Fruit fly (Drosophila melanogaster) whole organism, embryonic: ENCODE data around the gene Nsun5.

Experiments
- Asciz ChIP-seq: fragments of 200-800 bp; sonication (Bioruptor generic); optimal IDR thresholded peaks from 2 replicates; lab custom pipeline; 2017; ENCODE audit warnings: missing biosample characterization, mild to moderate bottlenecking, missing genetic modification characterization, missing genetic modification reagents
- Atf-2 ChIP-seq: fragments of 200-800 bp; sonication (Bioruptor generic); optimal IDR thresholded peaks from 2 replicates; lab custom pipeline; 2016; ENCODE audit warnings: missing biosample characterization, missing genetic modification characterization
- Awh ChIP-seq: fragments of 200-800 bp; sonication (Bioruptor generic); IDR thresholded peaks from 2 replicates; pipeline ENCODE4, ENCODE4 v1.3.6; 2022; ENCODE audit warnings: missing biosample characterization, missing genetic modification characterization
- Blimp-1 ChIP-seq: fragments of 200-800 bp; sonication (Bioruptor generic); optimal IDR thresholded peaks from 3 replicates; lab custom pipeline; 2018; ENCODE audit warnings: missing biosample characterization, missing genetic modification characterization, mild to moderate bottlenecking, moderate library complexity, missing genetic modification reagents
- CG10431 ChIP-seq: fragments of 200-800 bp; sonication (Bioruptor generic); optimal IDR thresholded peaks from 3 replicates; lab custom pipeline; 2018; ENCODE audit warnings: missing biosample characterization, mild to moderate bottlenecking, missing genetic modification characterization
- CG11504 ChIP-seq: fragments of 200-800 bp; sonication (Bioruptor generic); optimal IDR thresholded peaks from 3 replicates; lab custom pipeline; 2019; ENCODE audit warnings: missing biosample characterization, mild to moderate bottlenecking, missing genetic modification characterization, moderate library complexity
- CG11696 ChIP-seq: fragments of 200-800 bp; sonication (Bioruptor generic); IDR thresholded peaks from 2 replicates; pipeline ENCODE4 v1.3.6; 2022; ENCODE audit warnings: missing biosample characterization, missing genetic modification characterization
- CG11723 ChIP-seq: fragments of 200-800 bp; sonication (Bioruptor generic); optimal IDR thresholded peaks from 2 replicates; lab custom pipeline; 2017; ENCODE audit warnings: missing biosample characterization, mild to moderate bottlenecking, missing genetic modification characterization
- CG1233 ChIP-seq: fragments of 200-800 bp; sonication (Bioruptor generic); optimal IDR thresholded peaks from 4 replicates; lab custom pipeline; 2018; ENCODE audit warnings: missing biosample characterization, mild to moderate bottlenecking, missing genetic modification characterization
- CG12391 ChIP-seq: fragments of 200-800 bp; sonication (Bioruptor generic); optimal IDR thresholded peaks from 3 replicates; lab custom pipeline; 2018; ENCODE audit warnings: missing biosample characterization, mild to moderate bottlenecking, missing genetic modification characterization, moderate library complexity
- CG12744 ChIP-seq: fragments of 200-800 bp; sonication (Bioruptor generic); optimal IDR thresholded peaks from 2 replicates; lab custom pipeline; 2016; ENCODE audit warnings: missing biosample characterization, missing genetic modification characterization
- CG13296 ChIP-seq: fragments of 200-800 bp; sonication (Bioruptor generic); optimal IDR thresholded peaks from 3 replicates; lab custom pipeline; 2018; ENCODE audit warnings: missing biosample characterization, mild to moderate bottlenecking, missing genetic modification characterization
- CG13424 ChIP-seq: fragments of 200-800 bp; sonication (Bioruptor generic); optimal IDR thresholded peaks from 2 replicates; lab custom pipeline; 2019; ENCODE audit warnings: missing biosample characterization, mild to moderate bottlenecking, missing genetic modification characterization, moderate library complexity
- CG14441 ChIP-seq: fragments of 200-800 bp; sonication (Bioruptor generic); IDR thresholded peaks from 2 replicates; pipeline ENCODE4 v1.3.6; 2022; ENCODE audit warnings: missing biosample characterization, missing genetic modification characterization
- CG17359 ChIP-seq: fragments of 200-800 bp; sonication (Bioruptor generic); optimal IDR thresholded peaks from 3 replicates; lab custom pipeline; 2018; ENCODE audit warnings: missing biosample characterization, mild to moderate bottlenecking, missing genetic modification characterization, moderate library complexity
- CG2129 ChIP-seq: fragments of 200-800 bp; sonication (Bioruptor generic); IDR thresholded peaks from 2 replicates; pipeline ENCODE4 v1.3.6; 2022; ENCODE audit warnings: missing biosample characterization, missing genetic modification characterization; ENCODE audit not compliant: partially characterized antibody
- CG2875 ChIP-seq: fragments of 200-800 bp; sonication (Bioruptor generic); optimal IDR thresholded peaks from 2 replicates; lab custom pipeline; 2017; ENCODE audit warnings: missing biosample characterization, mild to moderate bottlenecking, missing genetic modification characterization, missing genetic modification reagents
- CG30403 ChIP-seq: fragments of 200-800 bp; sonication (Bioruptor generic); optimal IDR thresholded peaks from 3 replicates; lab custom pipeline; 2016; ENCODE audit warnings: missing biosample characterization, missing genetic modification characterization
- CG7839 ChIP-seq: fragments of 200-800 bp; sonication (Bioruptor generic); optimal IDR thresholded peaks from 3 replicates; lab custom pipeline; 2018; ENCODE audit warnings: missing biosample characterization, mild to moderate bottlenecking, missing genetic modification characterization, moderate library complexity
- CG8290 ChIP-seq, 3 experiments: fragments of 200-800 bp; sonication (Bioruptor generic); optimal IDR thresholded peaks; 2 replicates each; lab custom pipeline; 2016 to 2019; ENCODE audit warnings: missing biosample characterization in 3 of 3, missing genetic modification characterization in 3 of 3, mild to moderate bottlenecking in 2 of 3, moderate library complexity in 1 of 3
- CG9817 ChIP-seq: fragments of 200-800 bp; sonication (Bioruptor generic); optimal IDR thresholded peaks from 2 replicates; lab custom pipeline; 2018; ENCODE audit warnings: missing biosample characterization, mild to moderate bottlenecking, missing genetic modification characterization, moderate library complexity
- CTCF ChIP-seq: fragments of 200-800 bp; sonication (Bioruptor generic); optimal IDR thresholded peaks from 2 replicates; lab custom pipeline; 2017; ENCODE audit warnings: missing biosample characterization, mild to moderate bottlenecking, missing genetic modification characterization, moderate library complexity
- CoRest ChIP-seq: fragments of 200-800 bp; sonication (Bioruptor generic); optimal IDR thresholded peaks from 3 replicates; lab custom pipeline; 2018; ENCODE audit warnings: missing biosample characterization, mild to moderate bottlenecking, missing genetic modification characterization, moderate library complexity
- Doc2 ChIP-seq: fragments of 200-800 bp; sonication (Bioruptor generic); IDR thresholded peaks from 2 replicates; pipeline ENCODE4 v1.3.6; 2022; ENCODE audit warnings: missing biosample characterization, missing genetic modification characterization
- Drgx ChIP-seq: fragments of 200-800 bp; sonication (Bioruptor generic); IDR thresholded peaks from 2 replicates; pipeline ENCODE4 v1.3.6; 2022; ENCODE audit warnings: missing biosample characterization, missing genetic modification characterization
- Ets97D ChIP-seq: fragments of 200-800 bp; sonication (Bioruptor generic); optimal IDR thresholded peaks from 3 replicates; lab custom pipeline; 2016; ENCODE audit warnings: missing biosample characterization, missing genetic modification characterization
- Hey ChIP-seq: fragments of 200-800 bp; sonication (Bioruptor generic); optimal IDR thresholded peaks from 3 replicates; lab custom pipeline; 2018; ENCODE audit warnings: missing biosample characterization, mild to moderate bottlenecking, missing genetic modification characterization
- Mad ChIP-seq: fragments of 200-800 bp; sonication (Bioruptor generic); optimal IDR thresholded peaks from 2 replicates; lab custom pipeline; 2016; ENCODE audit warnings: missing biosample characterization, missing genetic modification characterization
- NC2α ChIP-seq: fragments of 200-800 bp; sonication (Bioruptor generic); optimal IDR thresholded peaks from 2 replicates; lab custom pipeline; 2016; ENCODE audit warnings: missing biosample characterization, missing genetic modification characterization
- NFAT ChIP-seq: fragments of 200-800 bp; sonication (Bioruptor generic); IDR thresholded peaks from 2 replicates; pipeline ENCODE4 v1.3.6; 2022; ENCODE audit warnings: missing biosample characterization, missing genetic modification characterization
- NK7.1 ChIP-seq: fragments of 200-800 bp; sonication (Bioruptor generic); optimal IDR thresholded peaks from 3 replicates; lab custom pipeline; 2016; ENCODE audit warnings: missing biosample characterization, missing genetic modification characterization
- Optix ChIP-seq: fragments of 200-800 bp; sonication (Bioruptor generic); IDR thresholded peaks from 3 replicates; pipeline ENCODE4 v1.3.6; 2022; ENCODE audit warnings: missing biosample characterization, missing genetic modification characterization
- Sox102F ChIP-seq: fragments of 200-800 bp; sonication (Bioruptor generic); optimal IDR thresholded peaks from 2 replicates; lab custom pipeline; 2018; ENCODE audit warnings: missing biosample characterization, mild to moderate bottlenecking, missing genetic modification characterization, moderate library complexity
- Ssrp ChIP-seq: fragments of 200-800 bp; sonication (Bioruptor generic); optimal IDR thresholded peaks from 2 replicates; lab custom pipeline; 2018; ENCODE audit warnings: missing biosample characterization, mild to moderate bottlenecking, missing genetic modification characterization, moderate library complexity
- Tbp ChIP-seq: fragments of >200 bp; optimal IDR thresholded peaks from 2 replicates; lab custom pipeline; 2018; ENCODE audit warnings: missing biosample characterization, missing genetic modification characterization
- bcd ChIP-seq: fragments of 200-800 bp; sonication (Bioruptor generic); optimal IDR thresholded peaks from 2 replicates; lab custom pipeline; 2017; ENCODE audit warnings: missing biosample characterization, mild to moderate bottlenecking, missing genetic modification characterization
- disco-r ChIP-seq: fragments of 200-800 bp; sonication (Bioruptor generic); optimal IDR thresholded peaks from 2 replicates; lab custom pipeline; 2016; ENCODE audit warnings: missing biosample characterization, missing genetic modification characterization
- eve ChIP-seq, 2 experiments: fragments of >200 bp; optimal IDR thresholded peaks; 2 replicates each; lab custom pipeline; 2017; ENCODE audit warnings: missing biosample characterization in 2 of 2, missing genetic modification characterization in 2 of 2
- gsb ChIP-seq: fragments of 200-800 bp; sonication (Bioruptor generic); IDR thresholded peaks from 2 replicates; pipeline ENCODE4 v1.3.6; 2022; ENCODE audit warnings: missing biosample characterization, missing genetic modification characterization
- hkb ChIP-seq, 2 experiments: fragments of 200-800 bp in 1 of 2; fragments of >200 bp in 1 of 2; sonication (Bioruptor generic) in 1 of 2; IDR thresholded peaks in 1 of 2; optimal IDR thresholded peaks in 1 of 2; 2 replicates each; pipeline versions ENCODE4 v1.3.6 to Lab custom; 2017 to 2022; ENCODE audit warnings: missing biosample characterization in 1 of 2, missing genetic modification characterization in 1 of 2
- lab ChIP-seq: fragments of 200-800 bp; sonication (Bioruptor generic); optimal IDR thresholded peaks from 3 replicates; lab custom pipeline; 2017; ENCODE audit warnings: missing biosample characterization, missing genetic modification characterization, mild to moderate bottlenecking, moderate library complexity, missing genetic modification reagents
- nmo ChIP-seq: fragments of 200-800 bp; sonication (Bioruptor generic); optimal IDR thresholded peaks from 2 replicates; lab custom pipeline; 2018; ENCODE audit warnings: missing biosample characterization, mild to moderate bottlenecking, missing genetic modification characterization, moderate library complexity
- nom ChIP-seq: fragments of 200-800 bp; sonication (Bioruptor generic); optimal IDR thresholded peaks from 2 replicates; lab custom pipeline; 2017; ENCODE audit warnings: missing biosample characterization, missing genetic modification characterization, mild to moderate bottlenecking, moderate library complexity, missing genetic modification reagents
- oc ChIP-seq: fragments of 200-800 bp; sonication (Bioruptor generic); optimal IDR thresholded peaks from 2 replicates; lab custom pipeline; 2018; ENCODE audit warnings: missing biosample characterization, mild to moderate bottlenecking, missing genetic modification characterization, moderate library complexity
- phol ChIP-seq: fragments of 200-800 bp; sonication (Bioruptor generic); optimal IDR thresholded peaks from 3 replicates; lab custom pipeline; 2018; ENCODE audit warnings: missing biosample characterization, mild to moderate bottlenecking, missing genetic modification characterization, moderate library complexity
- psq ChIP-seq: fragments of 200-800 bp; sonication (Bioruptor generic); optimal IDR thresholded peaks from 2 replicates; lab custom pipeline; 2017; ENCODE audit warnings: missing biosample characterization, missing genetic modification characterization
- sens ChIP-seq: fragments of 200-800 bp; sonication (Bioruptor generic); peaks from one replicate; lab custom pipeline; 2016; ENCODE audit warnings: missing biosample characterization, missing genetic modification characterization
- sisA ChIP-seq: fragments of 200-800 bp; sonication (Bioruptor generic); IDR thresholded peaks from 2 replicates; pipeline ENCODE4 v1.3.6; 2022; ENCODE audit warnings: missing biosample characterization, missing genetic modification characterization
- slbo ChIP-seq: fragments of 200-800 bp; sonication (Bioruptor generic); IDR thresholded peaks from 2 replicates; pipeline ENCODE4 v1.3.6; 2022; ENCODE audit warnings: missing biosample characterization, missing genetic modification characterization
- tup ChIP-seq: fragments of 200-800 bp; sonication (Bioruptor generic); optimal IDR thresholded peaks from 2 replicates; lab custom pipeline; 2016; ENCODE audit warnings: missing biosample characterization, mild to moderate bottlenecking, missing genetic modification characterization, moderate library complexity

The Nsun5 gene

DNA sequence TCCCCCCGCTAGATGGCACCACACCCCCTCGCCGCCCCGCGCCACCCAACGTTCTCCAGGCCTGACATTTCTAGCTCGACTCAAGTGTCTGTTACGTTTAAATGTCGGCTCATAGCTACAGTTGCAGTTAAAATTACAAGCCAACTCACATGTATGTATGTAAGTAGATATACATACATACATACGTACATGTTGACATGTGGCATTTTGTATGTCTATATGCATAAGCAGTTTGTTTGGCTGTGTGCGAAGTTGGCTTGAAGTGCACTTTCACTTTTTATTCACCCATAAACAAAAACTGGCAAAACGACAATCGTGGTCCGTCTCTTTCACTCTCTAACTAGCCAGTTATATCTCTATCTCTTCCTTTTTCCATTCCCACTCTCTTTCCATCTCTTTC is 20.7 kb upstream of the Nsun5 start (continued):
- peak; percentile 69 for TF ChIP-seq Awh (GFP tag; lab: Robert Waterston, UW)
- TF ChIP-seq Blimp-1 (GFP tag; lab: Kevin White, UChicago) = peak; percentile 92
- no peak for TF ChIP-seq Hey (tag; lab: Kevin White, UChicago)
- no peak for TF ChIP-seq NK7.1 (GFP tag; lab: Kevin White, UChicago)
- no peak for TF ChIP-seq sisA (GFP tag; lab: Robert Waterston, UW)
- peak; percentile 70 for TF ChIP-seq Asciz (GFP tag; lab: Kevin White, UChicago)
- no peak for TF ChIP-seq Atf-2 (GFP tag; lab: Kevin White, UChicago)
- peak; percentile 41 for TF ChIP-seq Sox102F
- TF ChIP-seq Optix (GFP tag; lab: Robert Waterston, UW) = no peak
- TF ChIP-seq CG11723 (GFP tag; lab: Kevin White, UChicago) = no peak
- no peak for TF ChIP-seq CG10431 (GFP tag; lab: Kevin White, UChicago)
- no peak for TF ChIP-seq CG8290 (GFP tag; optimal IDR thresholded peaks at IDR 0.05; lab: Kevin White, UChicago)
- peak in 1 of 2 experiments; percentile 21 for TF ChIP-seq CG8290 (tag; optimal IDR thresholded peaks at IDR 0.05; lab: Kevin White, UChicago)
- no peak for TF ChIP-seq disco-r (GFP tag; lab: Kevin White, UChicago)
- no peak for TF ChIP-seq CG12744 (GFP tag; lab: Kevin White, UChicago)
- no peak for TF ChIP-seq CG1233
- peak; percentile 35 for TF ChIP-seq lab (GFP tag; lab: Kevin White, UChicago)
- TF ChIP-seq tup (GFP tag; lab: Kevin White, UChicago) = no peak
- peak; percentile 10 for TF ChIP-seq CG11504 (tag; lab: Kevin White, UChicago)
- TF ChIP-seq NC2α (GFP tag; lab: Kevin White, UChicago) = no peak
- no peak for TF ChIP-seq CG30403
- peak; percentile 56 for TF ChIP-seq oc (tag; lab: Kevin White, UChicago)
- no peak for TF ChIP-seq CG14441 (GFP tag; lab: Robert Waterston, UW)
- TF ChIP-seq, all 482 proteins: peak for 63

DNA sequence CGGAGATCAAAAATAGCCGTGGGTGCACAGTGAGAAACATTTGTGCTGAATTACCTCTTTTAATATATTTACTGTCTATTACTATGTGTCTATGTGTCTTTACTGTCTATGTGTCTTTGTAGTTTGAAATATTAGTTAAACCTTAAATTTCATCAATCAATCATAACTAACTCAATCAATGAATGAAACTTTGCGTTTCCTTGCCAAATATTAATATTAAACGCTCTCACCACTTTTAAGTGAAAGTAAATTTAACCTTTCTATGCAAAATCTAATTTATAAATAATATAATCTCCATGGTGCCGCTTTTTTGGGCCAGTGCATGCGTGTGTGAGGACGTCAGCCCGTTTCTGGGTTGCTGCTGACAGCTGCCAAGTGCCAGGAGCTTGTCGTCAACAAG is 19.1 kb upstream of the Nsun5 start:
- TF ChIP-seq nom (GFP tag; lab: Kevin White, UChicago) = peak; percentile 42
- TF ChIP-seq CG2129 (GFP tag; lab: Robert Waterston, UW) = no peak
- TF ChIP-seq bcd (GFP tag; lab: Kevin White, UChicago) = peak; percentile 17
- no peak for TF ChIP-seq hkb (optimal IDR thresholded peaks at IDR 0.05; lab: Kevin White, UChicago)
- peak; percentile 47 for TF ChIP-seq hkb (GFP tag; IDR thresholded peaks at IDR 0.05; lab: Robert Waterston, UW)
- no peak for TF ChIP-seq Doc2 (GFP tag; lab: Robert Waterston, UW)
- TF ChIP-seq CG11696 (GFP tag; lab: Robert Waterston, UW) = no peak
- TF ChIP-seq CoRest (tag; lab: Kevin White, UChicago) = peak; percentile 30
- no peak for TF ChIP-seq CTCF (GFP tag; lab: Kevin White, UChicago)
- TF ChIP-seq slbo (GFP tag; lab: Robert Waterston, UW) = 0 out of 2 replicates have a peak, but pooled peaks have one; percentile 7
- peak; percentile 27 for TF ChIP-seq phol (tag; lab: Kevin White, UChicago)
- TF ChIP-seq Tbp (GFP tag; lab: Kevin White, UChicago) = no peak
- peak; percentile 81 for TF ChIP-seq sens
- TF ChIP-seq CG17359 (tag; lab: Kevin White, UChicago) = peak; percentile 36
- no peak for TF ChIP-seq CG2875 (GFP tag; lab: Kevin White, UChicago)
- peak; percentile 28 for TF ChIP-seq CG12391 (tag; lab: Kevin White, UChicago)
- peak; percentile 28 for TF ChIP-seq CG13424
- peak in 1 of 2 experiments; percentile 49 for TF ChIP-seq eve (GFP tag; optimal IDR thresholded peaks at IDR 0.05; lab: Kevin White, UChicago)
- TF ChIP-seq CG11504 (tag; lab: Kevin White, UChicago) = peak; percentile 53
- TF ChIP-seq psq = no peak
- TF ChIP-seq NFAT (GFP tag; lab: Robert Waterston, UW) = no peak
- TF ChIP-seq CG9817 = peak; percentile 16
- TF ChIP-seq Mad (GFP tag; lab: Kevin White, UChicago) = peak; percentile 8
- no peak for TF ChIP-seq gsb (GFP tag; lab: Robert Waterston, UW)
- TF ChIP-seq CG13296 (GFP tag; lab: Kevin White, UChicago) = peak; percentile 10
- no peak for TF ChIP-seq Ets97D (GFP tag; lab: Kevin White, UChicago)
- peak; percentile 46 for TF ChIP-seq CG7839 (tag; lab: Kevin White, UChicago)
- TF ChIP-seq Ssrp (tag; lab: Kevin White, UChicago) = peak; percentile 30
- TF ChIP-seq Drgx (GFP tag; lab: Robert Waterston, UW) = peak; percentile 67; the same call in 1 of the 2 replicates
- peak; percentile 10 for TF ChIP-seq nmo (GFP tag; lab: Kevin White, UChicago)
